4 fruit fly cellular contexts compared by ENCODE assay signal in genomic region chrX:8399019-8399623, dm6.
TF ChIP-seq lines count a peak whose summit lies in the region.

No protein-coding gene starts in this region.

- TF ChIP-seq CTCF in whole organism, embryonic (GFP tag; optimal IDR thresholded peaks at IDR 0.05; lab: Kevin White, UChicago) = no peak

TF ChIP-seq in whole organism, embryonic, 481 proteins besides CTCF, POLR2A, EP300 and RAD21:
- 0 out of 2 replicates have a peak, but pooled peaks have one; percentile 10 for TF ChIP-seq CG32532 (GFP tag; IDR thresholded peaks at IDR 0.05; lab: Robert Waterston, UW)
- no peak for TF ChIP-seq ara (GFP tag; IDR thresholded peaks at IDR 0.05; lab: Robert Waterston, UW)
- 0 out of 3 replicates have a peak, but pooled peaks have one; percentile 4 for TF ChIP-seq CG14860 (GFP tag; IDR thresholded peaks at IDR 0.05; lab: Robert Waterston, UW; ENCODE audit: partially characterized antibody)
- TF ChIP-seq CG6689 (GFP tag; IDR thresholded peaks at IDR 0.05; lab: Robert Waterston, UW) = peak; percentile 22; the same call in 1 of the 2 replicates
- TF ChIP-seq Dbx (GFP tag; IDR thresholded peaks at IDR 0.05; lab: Robert Waterston, UW) = 0 out of 3 replicates have a peak, but pooled peaks have one; percentile 14
- TF ChIP-seq CG15479 (GFP tag; optimal IDR thresholded peaks at IDR 0.05; lab: Kevin White, UChicago) = peak; percentile 1
- TF ChIP-seq Dfd (GFP tag; optimal IDR thresholded peaks at IDR 0.05; lab: Kevin White, UChicago) = peak in 1 of 2 experiments; percentile 72
- TF ChIP-seq YL-1 (GFP tag; optimal IDR thresholded peaks at IDR 0.05; lab: Kevin White, UChicago) = peak; percentile 33
- TF ChIP-seq CG11247 (GFP tag; IDR thresholded peaks at IDR 0.05; lab: Robert Waterston, UW) = no peak
- TF ChIP-seq hb (GFP tag; IDR thresholded peaks at IDR 0.05; lab: Robert Waterston, UW; ENCODE audit: partially characterized antibody) = no peak
- TF ChIP-seq CG8478 (optimal IDR thresholded peaks at IDR 0.05; lab: Kevin White, UChicago) = peak; percentile 50
- peak; percentile 6 for TF ChIP-seq CG17385 (GFP tag; optimal IDR thresholded peaks at IDR 0.05; lab: Kevin White, UChicago)
- TF ChIP-seq Drgx (GFP tag; IDR thresholded peaks at IDR 0.05; lab: Robert Waterston, UW) = 0 out of 2 replicates have a peak, but pooled peaks have one; percentile 30
- TF ChIP-seq zf30C (GFP tag; optimal IDR thresholded peaks at IDR 0.05; lab: Kevin White, UChicago) = peak; percentile 64
- TF ChIP-seq chif (GFP tag; optimal IDR thresholded peaks at IDR 0.05; lab: Kevin White, UChicago) = no peak
- peak; percentile 50 for TF ChIP-seq Med (GFP tag; lab: Kevin White, UChicago)
- TF ChIP-seq cg (GFP tag; optimal IDR thresholded peaks at IDR 0.05; lab: Kevin White, UChicago) = peak; percentile 97
- peak; percentile 49 for TF ChIP-seq MESR4 (GFP tag; optimal IDR thresholded peaks at IDR 0.05; lab: Kevin White, UChicago)
- TF ChIP-seq CG34422 (GFP tag; IDR thresholded peaks at IDR 0.05; lab: Robert Waterston, UW) = peak; percentile 46; the same call in 1 of the 3 replicates
TF ChIP-seq in whole organism, embryonic: peak in this region for 15.

TF ChIP-seq in whole organism, prepupa, 60 proteins besides CTCF, POLR2A, EP300 and RAD21:
- no peak for TF ChIP-seq Sox15 (GFP tag; optimal IDR thresholded peaks at IDR 0.05; lab: Kevin White, UChicago)
- peak; percentile 43 for TF ChIP-seq CG3919 (GFP tag; optimal IDR thresholded peaks at IDR 0.05; lab: Kevin White, UChicago)
- no peak for TF ChIP-seq Blimp-1 (GFP tag; optimal IDR thresholded peaks at IDR 0.05; lab: Kevin White, UChicago)
- no peak for TF ChIP-seq spab (GFP tag; optimal IDR thresholded peaks at IDR 0.05; lab: Kevin White, UChicago)
- TF ChIP-seq Eip78C (GFP tag; lab: Kevin White, UChicago) = peak; percentile 20
- no peak for TF ChIP-seq CG31627 (GFP tag; optimal IDR thresholded peaks at IDR 0.05; lab: Kevin White, UChicago)
- TF ChIP-seq esn (GFP tag; optimal IDR thresholded peaks at IDR 0.05; lab: Kevin White, UChicago) = no peak
- 0 out of 2 replicates have a peak, but pooled peaks have one; percentile 5 for TF ChIP-seq CG11294 (GFP tag; IDR thresholded peaks at IDR 0.05; lab: Robert Waterston, UW)
- no peak for TF ChIP-seq CG6276 (GFP tag; optimal IDR thresholded peaks at IDR 0.05; lab: Kevin White, UChicago)
- no peak for TF ChIP-seq Sox102F (GFP tag; optimal IDR thresholded peaks at IDR 0.05; lab: Kevin White, UChicago)
- TF ChIP-seq topi (GFP tag; optimal IDR thresholded peaks at IDR 0.05; lab: Kevin White, UChicago) = no peak
- TF ChIP-seq Eip75B (GFP tag; optimal IDR thresholded peaks at IDR 0.05; lab: Kevin White, UChicago) = no peak
- TF ChIP-seq ss (GFP tag; optimal IDR thresholded peaks at IDR 0.05; lab: Kevin White, UChicago) = peak in 1 of 2 experiments; percentile 6
TF ChIP-seq in whole organism, prepupa: peak in this region for 4.

TF ChIP-seq in whole organism, pupa, 21 proteins besides CTCF, POLR2A, EP300 and RAD21:
- no peak for TF ChIP-seq CG32121 (GFP tag; IDR thresholded peaks at IDR 0.05; lab: Robert Waterston, UW)
- no peak for TF ChIP-seq CG10348 (GFP tag; IDR thresholded peaks at IDR 0.05; lab: Robert Waterston, UW)
- no peak for TF ChIP-seq CG15710 (tag; optimal IDR thresholded peaks at IDR 0.05; lab: Kevin White, UChicago)
- TF ChIP-seq gl (tag; optimal IDR thresholded peaks at IDR 0.05; lab: Kevin White, UChicago) = no peak
- TF ChIP-seq Snoo (tag; optimal IDR thresholded peaks at IDR 0.05; lab: Kevin White, UChicago) = no peak
- TF ChIP-seq Ets98B (GFP tag; IDR thresholded peaks at IDR 0.05; lab: Robert Waterston, UW) = 0 out of 2 replicates have a peak, but pooled peaks have one; percentile 6
- TF ChIP-seq Pif1B (GFP tag; optimal IDR thresholded peaks at IDR 0.05; lab: Kevin White, UChicago) = no peak

TF ChIP-seq in whole organism, wandering third instar larva, 38 proteins besides CTCF, POLR2A, EP300 and RAD21:
- peak; percentile 5 for TF ChIP-seq Dfd (GFP tag; optimal IDR thresholded peaks at IDR 0.05; lab: Kevin White, UChicago)
- no peak for TF ChIP-seq woc (GFP tag; optimal IDR thresholded peaks at IDR 0.05; lab: Kevin White, UChicago)
- TF ChIP-seq N (GFP tag; optimal IDR thresholded peaks at IDR 0.05; lab: Kevin White, UChicago) = peak; percentile 40
